Worm (Caenorhabditis elegans) whole organism, early embryonic: Measurements from ENCODE around the gene ZK1320.2.

Experiments
- B0310.2 ChIP-seq: sonication (generic microtip); optimal IDR thresholded peaks from 2 replicates; lab custom pipeline; 2016; ENCODE audit warnings: mild to moderate bottlenecking, missing genetic modification characterization, missing compliant biosample characterization
- F13C5.2 ChIP-seq: sonication (generic microtip); optimal IDR thresholded peaks from 2 replicates; lab custom pipeline; 2017; ENCODE audit warnings: mild to moderate bottlenecking, missing genetic modification characterization, inconsistent platforms, missing compliant biosample characterization
- aly-1 ChIP-seq: sonication (generic microtip); optimal IDR thresholded peaks from 2 replicates; lab custom pipeline; 2016; ENCODE audit warnings: missing genetic modification characterization, missing compliant biosample characterization
- ama-1 ChIP-seq: fragments of 150-350 bp; optimal IDR thresholded peaks from 2 replicates; lab custom pipeline; 2014
- ceh-13 ChIP-seq: fragments of 200-800 bp; sonication (Bioruptor generic); optimal IDR thresholded peaks from 2 replicates; lab custom pipeline; 2018; ENCODE audit warnings: mild to moderate bottlenecking, missing genetic modification characterization, missing compliant biosample characterization
- ceh-36 ChIP-seq: sonication (generic microtip); optimal IDR thresholded peaks from 2 replicates; lab custom pipeline; 2016; ENCODE audit warnings: missing genetic modification characterization, inconsistent platforms, missing compliant biosample characterization
- ets-7 ChIP-seq: sonication (generic microtip); optimal IDR thresholded peaks from 2 replicates; lab custom pipeline; 2016; ENCODE audit warnings: missing genotype, missing genetic modification characterization, missing compliant biosample characterization
- flt-1 ChIP-seq: fragments of 200-800 bp; sonication (Bioruptor generic); IDR thresholded peaks from 2 replicates; pipeline ENCODE4 v1.3.6; 2022; ENCODE audit warnings: missing genetic modification characterization, missing compliant biosample characterization
- hmbx-1 ChIP-seq: sonication (generic microtip); optimal IDR thresholded peaks from 2 replicates; lab custom pipeline; 2016; ENCODE audit warnings: mild to moderate bottlenecking, missing genetic modification characterization, missing compliant biosample characterization
- hmg-4 ChIP-seq: fragments of 200-800 bp; sonication (Bioruptor generic); optimal IDR thresholded peaks from 2 replicates; lab custom pipeline; 2018; ENCODE audit warnings: mild to moderate bottlenecking, missing genetic modification characterization, missing compliant biosample characterization
- hnd-1 ChIP-seq: sonication (generic microtip); optimal IDR thresholded peaks from 2 replicates; lab custom pipeline; 2016; ENCODE audit warnings: missing genetic modification characterization, missing compliant biosample characterization
- pes-1 ChIP-seq: fragments of 200-800 bp; sonication (Bioruptor generic); IDR thresholded peaks from 2 replicates; pipeline ENCODE4 v1.3.6; 2022; ENCODE audit warnings: missing genetic modification reagents, missing genetic modification characterization, missing compliant biosample characterization
- scrt-1 ChIP-seq: fragments of 200-800 bp; sonication (Bioruptor generic); IDR thresholded peaks from 2 replicates; pipeline ENCODE4 v1.3.6; 2022; ENCODE audit warnings: missing genetic modification characterization, missing compliant biosample characterization
- sea-1 ChIP-seq: fragments of 200-800 bp; sonication (Bioruptor generic); conservative IDR thresholded peaks from 2 replicates; pipeline ENCODE4 v1.3.6; 2022; ENCODE audit warnings: missing genetic modification characterization, missing compliant biosample characterization
- tbx-11 ChIP-seq: fragments of 200-800 bp; sonication (Bioruptor generic); IDR thresholded peaks from 2 replicates; pipeline ENCODE4 v1.3.6; 2022; ENCODE audit warnings: missing genetic modification characterization, missing compliant biosample characterization
- tbx-37 ChIP-seq: fragments of 200-800 bp; sonication (Bioruptor generic); conservative IDR thresholded peaks from 2 replicates; pipeline ENCODE4 v1.3.6; 2022; ENCODE audit warnings: missing genetic modification reagents, missing genetic modification characterization, missing compliant biosample characterization
- tra-4 ChIP-seq: sonication (generic microtip); optimal IDR thresholded peaks from 2 replicates; lab custom pipeline; 2017; ENCODE audit warnings: missing genetic modification characterization, missing compliant biosample characterization

Gene ZK1320.2

DNA sequence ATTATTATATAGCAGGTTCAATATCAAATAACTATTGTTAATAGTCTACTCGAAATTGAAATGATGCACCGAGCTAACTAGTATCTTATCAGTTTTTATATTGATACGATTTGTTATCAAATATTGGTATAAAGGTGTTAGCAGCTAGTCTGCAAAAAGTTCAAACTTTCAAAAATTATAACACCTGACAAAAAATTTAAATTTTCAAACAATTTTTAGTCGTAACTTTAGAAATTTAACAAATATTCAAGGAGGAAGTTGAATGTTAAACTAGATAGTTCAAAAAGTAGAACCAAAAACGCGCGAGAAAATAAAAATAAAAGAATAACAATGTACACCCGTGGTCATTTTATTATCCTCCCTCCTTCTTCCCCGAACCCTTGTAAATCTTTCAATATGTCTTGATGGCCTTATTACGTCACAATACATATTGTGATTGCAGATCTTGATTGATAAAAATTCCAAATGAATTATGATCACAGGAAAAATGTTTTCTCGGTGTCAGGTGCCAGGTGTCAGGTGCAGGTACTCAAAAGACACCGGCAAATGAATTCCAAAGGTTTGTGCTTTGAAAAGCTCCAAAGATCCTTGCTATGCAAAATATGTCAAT lies 3.2 kb downstream of the ZK1320.2 start, which contains the start of gene ZK1307.1:
Gene ZK1307.1 (minus strand): TSS at position 51 of the 610 bp plus-strand sequence.
- TF ChIP-seq tbx-11 (GFP tag; lab: Robert Waterston, UW) (no peak), ceh-13 (GFP tag; lab: Kevin White, UChicago) (no peak), aly-1 (tag; lab: Kevin White, UChicago) (no peak), hmbx-1 (tag; lab: Kevin White, UChicago) (no peak), B0310.2 (tag; lab: Kevin White, UChicago) (no peak), ceh-36 (tag; lab: Kevin White, UChicago) (no peak), hnd-1 (tag; lab: Kevin White, UChicago) (no peak)

- TF ChIP-seq ama-1 (lab: Kevin White, UChicago): no peak
- no peak for TF ChIP-seq tbx-11 (GFP tag; lab: Robert Waterston, UW)
- TF ChIP-seq ceh-36 (tag; lab: Kevin White, UChicago): no peak
- TF ChIP-seq tra-4 (tag; lab: Kevin White, UChicago): no peak
- TF ChIP-seq sea-1 (GFP tag; lab: Robert Waterston, UW): no peak
- no peak for TF ChIP-seq flt-1 (GFP tag; lab: Robert Waterston, UW)
- TF ChIP-seq pes-1 (GFP tag; lab: Robert Waterston, UW): no peak
- no peak for TF ChIP-seq F13C5.2 (tag; lab: Kevin White, UChicago)
- no peak for TF ChIP-seq tbx-37 (GFP tag; lab: Robert Waterston, UW)
- no peak for TF ChIP-seq aly-1 (tag; lab: Kevin White, UChicago)
- TF ChIP-seq scrt-1 (GFP tag; lab: Robert Waterston, UW): no peak
- no peak for TF ChIP-seq ceh-13 (GFP tag; lab: Kevin White, UChicago)
- TF ChIP-seq ets-7 (tag; lab: Kevin White, UChicago): no peak
- TF ChIP-seq B0310.2 (tag; lab: Kevin White, UChicago): no peak
- no peak for TF ChIP-seq hmbx-1 (tag; lab: Kevin White, UChicago)
- TF ChIP-seq hnd-1 (tag; lab: Kevin White, UChicago): no peak
- no peak for TF ChIP-seq hmg-4 (GFP tag; lab: Kevin White, UChicago)
These were observed 5.1 kb downstream of the ZK1320.2 start, which contains the start of gene ZK1307.2 for ce11 chrII:9653679-9654078. ZK1307.2 (minus strand) TSS chrII:9653952.

ce11 chrII:9652919-9653318 lies 5.9 kb downstream of the ZK1320.2 start, which contains the start of gene ZK1307.3:
ZK1307.3 (minus strand) TSS chrII:9653019.
- TF ChIP-seq ets-7 (tag; lab: Kevin White, UChicago) (no peak), tbx-37 (GFP tag; lab: Robert Waterston, UW) (no peak), tra-4 (tag; lab: Kevin White, UChicago) (no peak), hmg-4 (GFP tag; lab: Kevin White, UChicago) (no peak), F13C5.2 (tag; lab: Kevin White, UChicago) (no peak), ama-1 (lab: Kevin White, UChicago) (no peak), ceh-13 (GFP tag; lab: Kevin White, UChicago) (no peak), hmbx-1 (tag; lab: Kevin White, UChicago) (no peak), scrt-1 (GFP tag; lab: Robert Waterston, UW) (no peak), flt-1 (GFP tag; lab: Robert Waterston, UW) (no peak), aly-1 (tag; lab: Kevin White, UChicago) (no peak), hnd-1 (tag; lab: Kevin White, UChicago) (no peak), B0310.2 (tag; lab: Kevin White, UChicago) (no peak), tbx-11 (GFP tag; lab: Robert Waterston, UW) (no peak), ceh-36 (tag; lab: Kevin White, UChicago) (no peak), pes-1 (GFP tag; lab: Robert Waterston, UW) (no peak), sea-1 (GFP tag; lab: Robert Waterston, UW) (no peak)

ce11 chrII:9651700-9652099 lies 7.1 kb downstream of the ZK1320.2 start, which contains the start of gene ZK1307.4:
ZK1307.4 (minus strand) TSS chrII:9651800.
- TF ChIP-seq ceh-13 (GFP tag; lab: Kevin White, UChicago) (no peak), hmbx-1 (tag; lab: Kevin White, UChicago) (no peak), aly-1 (tag; lab: Kevin White, UChicago) (no peak), ets-7 (tag; lab: Kevin White, UChicago) (no peak)

DNA sequence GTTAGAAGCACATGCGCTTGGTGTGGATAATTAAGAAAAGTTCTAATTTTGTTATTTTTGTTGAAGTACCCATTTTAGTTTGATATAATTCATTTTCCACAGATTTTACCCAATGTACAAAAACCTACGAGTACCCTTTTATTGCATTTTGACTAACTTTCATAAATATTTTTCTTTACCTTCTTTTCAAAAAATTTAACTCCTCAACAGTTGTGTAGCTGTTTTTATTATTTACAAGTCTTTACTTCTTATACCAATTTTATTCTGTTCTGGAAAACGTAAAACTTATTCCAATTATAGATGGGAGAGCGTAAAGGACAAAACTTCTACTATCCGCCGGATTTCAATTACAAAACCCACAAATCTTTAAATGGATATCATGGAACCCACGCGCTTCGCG lies 9.6 kb downstream of the ZK1320.2 start, which contains the start of gene ZK1307.9:
Gene ZK1307.9 (plus strand): TSS at position 301 of the 400 bp plus-strand sequence.
- no peak for TF ChIP-seq scrt-1 (GFP tag; lab: Robert Waterston, UW)
- TF ChIP-seq tbx-37 (GFP tag; lab: Robert Waterston, UW): no peak
- no peak for TF ChIP-seq ceh-13 (GFP tag; lab: Kevin White, UChicago)
- TF ChIP-seq hnd-1 (tag; lab: Kevin White, UChicago): no peak

DNA sequence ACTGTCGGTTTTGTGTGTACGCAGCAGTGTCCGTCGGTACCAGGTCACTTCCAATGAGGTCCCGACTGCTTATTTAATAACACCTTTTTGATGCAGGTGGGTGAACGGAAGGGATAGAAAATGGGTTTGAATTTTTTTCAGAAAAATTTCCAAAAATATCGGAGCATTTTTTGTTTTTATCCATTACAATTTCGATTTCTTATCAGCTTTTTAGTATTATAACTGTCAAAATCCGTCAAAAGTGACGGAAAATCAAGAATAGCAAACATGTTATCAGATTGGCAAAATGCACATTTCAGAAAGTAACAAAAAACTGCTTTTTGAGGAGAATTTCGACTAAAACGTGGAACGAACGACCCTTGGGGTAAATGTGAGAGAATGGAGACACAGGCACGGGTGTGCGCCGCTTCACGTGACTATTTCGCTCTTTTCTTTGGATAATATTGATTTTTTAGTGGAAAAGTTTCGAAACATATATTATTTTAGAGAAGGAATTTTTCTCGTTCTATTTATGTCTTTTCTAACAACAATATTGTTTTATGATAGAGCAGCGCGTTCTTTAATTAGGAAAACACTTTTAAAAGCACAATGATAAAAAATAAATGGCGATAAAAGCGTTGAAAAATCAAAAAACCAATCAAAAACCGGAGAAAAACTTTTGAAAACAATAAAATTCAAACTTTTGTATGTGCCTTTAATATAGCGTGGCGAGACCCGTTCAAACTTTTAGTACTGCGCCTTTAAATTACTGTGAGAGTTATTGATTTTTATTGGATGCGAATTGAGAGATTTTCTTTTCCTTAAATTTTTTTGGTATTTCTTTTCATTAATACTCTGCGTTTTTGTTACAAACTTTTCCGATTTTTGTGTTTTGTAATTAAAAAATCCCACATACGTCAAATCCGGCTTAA lies 11.6 kb downstream of the ZK1320.2 start, which contains the start of gene sqv-8:
Gene sqv-8 (plus strand): TSS at position 51 of the 911 bp plus-strand sequence.
- TF ChIP-seq ceh-13 (GFP tag; lab: Kevin White, UChicago): no peak
- TF ChIP-seq tra-4 (tag; lab: Kevin White, UChicago): no peak
- TF ChIP-seq hmg-4 (GFP tag; lab: Kevin White, UChicago): no peak
- no peak for TF ChIP-seq sea-1 (GFP tag; lab: Robert Waterston, UW)
- TF ChIP-seq flt-1 (GFP tag; lab: Robert Waterston, UW): no peak
- no peak for TF ChIP-seq ceh-36 (tag; lab: Kevin White, UChicago)
- no peak for TF ChIP-seq hnd-1 (tag; lab: Kevin White, UChicago)
- no peak for TF ChIP-seq aly-1 (tag; lab: Kevin White, UChicago)
- TF ChIP-seq B0310.2 (tag; lab: Kevin White, UChicago): no peak
